Fruit fly (Drosophila melanogaster) whole organism, larva: ENCODE results near the gene CycA.

ENCODE experiments used
- noc ChIP-seq: fragments of 200-800 bp; sonication (Bioruptor generic); optimal IDR thresholded peaks from 3 replicates; lab custom pipeline; 2019; ENCODE audit warnings: missing biosample characterization, mild to moderate bottlenecking, missing genetic modification characterization, moderate library complexity

Gene CycA

DNA sequence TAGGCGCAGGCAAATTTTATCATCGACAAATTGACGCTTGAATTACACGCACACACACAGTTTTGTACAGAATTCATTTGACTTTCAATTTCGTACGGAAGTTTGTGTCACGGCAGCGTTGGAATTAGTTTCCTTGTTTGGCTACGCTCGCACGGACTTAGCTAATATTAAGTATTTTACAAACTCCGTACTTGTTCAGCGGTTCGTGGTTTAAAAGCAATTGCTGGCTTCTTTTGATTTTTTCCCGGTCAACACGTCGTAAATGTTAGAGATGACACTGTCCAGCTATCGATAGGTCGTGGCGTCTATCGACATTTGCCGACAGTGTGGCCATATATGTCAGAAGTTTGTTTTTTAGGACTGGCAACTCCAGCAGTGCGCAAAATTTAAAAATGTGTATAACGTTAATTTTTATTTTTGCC lies at the start of gene CycA:
TSS of gene CycA (minus strand) at position 283 of the 422 bp plus-strand sequence.
- TF ChIP-seq noc: no peak

DNA sequence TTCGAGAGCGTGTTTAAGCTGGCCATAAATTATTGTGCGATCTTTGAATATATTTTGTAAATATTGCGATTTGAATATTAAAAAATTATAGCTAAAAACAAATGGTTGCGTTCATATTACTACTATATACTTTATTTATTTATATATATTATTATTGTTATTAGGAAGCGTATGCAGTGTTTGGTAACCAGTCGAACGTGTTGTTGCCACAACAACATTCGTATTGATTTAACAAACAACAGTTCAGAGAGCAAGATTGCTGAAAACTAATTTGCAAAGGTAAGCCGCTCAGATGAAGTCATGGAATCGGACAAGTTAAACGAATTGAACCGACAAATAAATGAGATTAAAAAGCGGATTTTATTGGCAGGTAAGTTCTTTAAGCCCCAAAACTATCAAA lies 47.7 kb upstream of the CycA start, which contains the start of gene CCDC151:
TSS of gene CCDC151 (plus strand) at position 301 of the 400 bp plus-strand sequence.
- TF ChIP-seq noc: no peak

DNA sequence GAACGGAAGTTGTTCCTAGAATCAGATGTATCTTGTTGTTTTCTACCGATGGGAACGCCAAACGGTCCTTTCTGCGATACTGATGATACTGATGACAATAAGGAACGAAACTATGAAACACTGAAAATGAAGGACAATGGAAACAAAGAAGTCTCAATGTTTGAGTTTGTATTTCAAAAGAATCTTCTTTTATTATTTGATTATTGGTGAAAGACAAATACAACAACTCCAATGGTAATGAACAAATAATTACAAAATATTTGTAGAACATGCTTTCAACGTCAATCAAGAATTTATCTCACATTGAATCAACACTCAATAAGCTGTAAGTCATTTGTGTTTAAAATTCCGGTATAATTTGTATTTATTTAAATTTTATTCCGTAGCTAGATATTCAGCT lies 45.4 kb upstream of the CycA start, which contains the start of gene Sprn:
TSS of gene Sprn (plus strand) at position 301 of the 400 bp plus-strand sequence.
- TF ChIP-seq noc: no peak

DNA sequence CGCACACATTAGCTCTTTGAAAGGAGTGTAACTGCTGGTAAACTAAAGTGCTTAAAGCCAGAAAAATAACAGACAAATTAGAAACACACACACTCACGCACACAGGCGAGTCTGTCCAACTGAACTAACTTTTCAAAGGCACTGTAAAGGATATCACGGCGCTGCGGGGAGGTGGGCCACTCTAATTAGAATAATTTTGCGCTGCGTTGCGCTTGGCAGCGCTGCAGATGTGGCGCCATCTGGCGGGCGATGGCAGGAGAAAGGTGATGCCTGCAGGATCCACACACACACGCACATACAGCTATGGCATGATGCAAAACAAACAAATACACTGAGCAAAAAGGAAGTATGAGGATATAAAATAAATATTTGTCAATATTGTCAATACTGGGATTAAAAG lies 42.7 kb upstream of the CycA start:
- TF ChIP-seq noc: no peak

DNA sequence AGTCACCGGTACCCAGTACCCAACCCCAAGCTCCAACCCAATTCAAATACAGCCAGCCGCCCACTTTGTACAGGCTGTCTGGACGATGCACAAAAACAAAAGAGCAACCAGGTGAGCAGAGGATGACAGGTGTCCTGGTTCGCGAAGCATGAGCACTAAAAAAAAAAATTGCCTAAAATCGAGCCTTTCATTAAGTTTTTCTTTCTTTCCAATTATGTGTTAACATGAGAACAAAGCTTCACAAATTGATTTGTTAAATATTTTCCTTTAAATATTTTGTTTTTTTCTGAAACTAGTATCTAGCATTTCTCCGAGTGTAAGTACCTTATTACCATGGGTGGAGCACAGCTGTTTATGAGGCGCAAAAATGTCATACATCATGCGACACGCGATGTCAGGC lies 41.4 kb upstream of the CycA start:
- TF ChIP-seq noc: no peak

DNA sequence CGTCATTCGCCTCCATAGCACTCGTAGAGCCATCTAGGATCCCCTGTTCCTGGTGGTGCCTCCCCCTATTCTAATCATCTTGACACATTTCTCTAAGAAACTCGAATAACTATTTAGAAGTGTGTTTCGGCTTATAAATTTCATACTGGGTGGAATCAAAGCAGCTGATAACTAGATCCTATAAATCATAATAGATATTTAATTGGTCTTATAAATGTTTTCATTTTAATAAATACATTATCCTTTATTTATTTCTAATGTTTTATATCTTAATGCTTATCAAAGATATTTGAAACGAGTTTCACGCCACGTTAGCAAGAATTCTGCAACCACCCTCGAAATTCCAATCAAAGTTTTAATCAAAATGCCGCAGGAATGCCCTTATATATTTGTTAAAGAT lies 37.8 kb upstream of the CycA start, which contains the start of gene CG5906:
TSS of gene CG5906 (minus strand) at position 101 of the 400 bp plus-strand sequence.
- no peak for TF ChIP-seq noc

DNA sequence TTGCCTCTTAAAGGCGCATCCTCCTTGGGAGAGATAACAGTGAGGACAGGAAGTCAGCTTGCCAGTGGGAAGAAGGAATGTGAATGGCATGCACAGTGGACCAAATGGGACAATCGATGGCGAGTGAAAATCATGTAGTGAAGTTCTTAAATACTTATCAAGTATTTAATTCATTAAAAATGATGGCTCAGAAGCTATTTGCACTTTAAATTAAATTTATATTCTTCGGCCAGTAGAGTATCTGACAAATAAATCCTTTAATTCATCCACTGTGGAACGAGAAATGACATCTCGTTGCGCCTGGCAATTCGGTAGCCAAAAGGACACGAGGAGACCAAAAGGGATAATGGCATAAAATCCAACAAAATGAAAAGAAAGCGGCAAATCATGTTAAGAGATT lies 36.0 kb upstream of the CycA start:
- TF ChIP-seq noc: no peak

DNA sequence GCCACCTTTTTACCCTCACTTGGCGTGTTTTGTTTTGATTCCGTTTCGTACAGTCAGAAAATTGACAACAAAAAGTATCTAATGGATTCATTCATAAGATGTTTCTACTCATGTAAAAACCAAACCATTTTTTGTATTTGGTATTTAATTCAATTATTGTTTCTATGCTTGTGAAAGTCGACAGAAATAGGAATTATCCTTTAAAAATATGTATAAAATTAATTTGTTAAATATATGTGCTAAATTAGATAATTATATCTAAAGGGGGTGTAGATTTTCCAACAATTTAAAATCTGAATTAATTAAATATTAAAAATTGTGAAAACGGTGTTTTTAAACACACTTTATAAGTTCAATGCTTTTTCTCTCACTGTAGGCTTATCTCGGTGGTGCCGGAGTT lies 30.2 kb upstream of the CycA start:
- no peak for TF ChIP-seq noc

DNA sequence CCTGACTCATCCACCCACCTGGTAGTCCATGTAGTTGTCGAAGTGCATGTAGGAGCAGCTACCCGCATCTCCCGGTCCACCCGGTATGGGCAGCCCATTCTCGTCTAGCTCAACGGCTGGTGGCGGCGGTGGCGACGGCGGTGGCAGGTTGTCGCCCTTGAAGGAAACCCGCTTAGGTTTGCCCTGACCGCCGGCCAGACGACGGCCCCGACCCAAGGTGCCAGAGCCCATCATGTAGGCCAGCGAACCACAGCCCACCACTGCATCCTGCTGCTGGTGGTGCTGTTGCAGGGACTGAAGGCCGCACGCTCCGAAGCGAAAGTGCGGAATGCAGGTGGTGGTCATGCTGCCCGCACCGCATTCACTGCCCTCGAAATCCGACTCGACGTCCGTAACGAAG lies 28.9 kb upstream of the CycA start:
- TF ChIP-seq noc: no peak

DNA sequence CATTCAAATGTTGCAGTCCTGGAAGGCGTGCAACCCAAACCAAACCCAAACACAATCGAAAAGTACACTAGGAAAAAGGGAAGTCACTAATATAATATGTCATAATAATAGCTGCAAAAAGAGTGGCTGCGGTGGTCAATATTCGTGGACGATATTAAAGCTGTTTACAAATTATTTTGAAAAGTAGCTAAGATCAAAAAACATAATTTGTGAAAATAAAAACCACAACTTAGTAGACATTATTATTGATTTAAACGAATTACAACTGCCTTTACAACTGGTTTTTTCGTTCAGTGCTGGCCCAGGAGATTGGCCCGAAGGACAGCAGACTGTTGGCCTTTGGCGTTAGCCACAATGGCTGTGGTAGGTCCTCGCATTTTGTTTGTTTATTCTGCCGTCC lies 25.4 kb upstream of the CycA start:
- TF ChIP-seq noc: no peak

DNA sequence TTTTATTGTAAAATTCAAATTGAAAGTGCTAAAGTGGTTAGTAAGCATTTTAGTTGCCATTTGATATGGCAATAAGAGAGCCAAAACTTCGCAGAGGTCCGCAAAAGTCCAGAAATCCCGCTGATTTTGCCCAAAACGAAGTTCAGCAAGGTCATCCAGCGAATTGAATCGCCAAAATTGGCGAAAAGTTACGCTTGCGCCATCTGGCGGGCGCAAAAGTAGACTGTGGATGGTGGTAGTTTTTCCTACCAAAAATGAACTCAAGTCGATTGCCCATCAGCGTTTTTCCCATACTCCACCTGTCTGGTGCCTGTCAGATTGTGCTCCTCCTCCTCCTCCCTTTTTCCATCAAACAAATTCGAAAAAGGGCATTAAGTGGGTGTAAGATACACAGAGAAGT lies 19.5 kb upstream of the CycA start:
- no peak for TF ChIP-seq noc

DNA sequence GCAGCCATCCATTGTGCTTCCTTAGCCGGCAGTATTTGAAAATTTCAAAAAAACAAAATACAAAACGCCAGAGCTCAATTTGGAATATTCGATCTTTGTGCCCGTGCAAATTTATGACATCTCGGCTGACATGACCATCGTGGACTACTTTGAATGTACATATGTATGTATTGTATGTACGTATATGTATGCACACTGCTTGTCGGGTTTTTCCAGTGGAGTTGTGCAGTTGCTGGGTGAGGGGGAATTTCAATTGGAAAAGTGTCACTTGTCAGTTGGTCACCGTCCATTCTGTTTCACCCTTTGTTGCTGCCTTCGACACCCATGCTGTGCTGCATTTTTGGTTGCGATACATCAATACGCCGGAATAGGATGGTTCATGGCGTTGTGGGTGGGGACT lies 14.3 kb upstream of the CycA start, which contains the start of gene CG12521:
TSS of gene CG12521 (minus strand) at position 101 of the 400 bp plus-strand sequence.
- TF ChIP-seq noc: no peak

DNA sequence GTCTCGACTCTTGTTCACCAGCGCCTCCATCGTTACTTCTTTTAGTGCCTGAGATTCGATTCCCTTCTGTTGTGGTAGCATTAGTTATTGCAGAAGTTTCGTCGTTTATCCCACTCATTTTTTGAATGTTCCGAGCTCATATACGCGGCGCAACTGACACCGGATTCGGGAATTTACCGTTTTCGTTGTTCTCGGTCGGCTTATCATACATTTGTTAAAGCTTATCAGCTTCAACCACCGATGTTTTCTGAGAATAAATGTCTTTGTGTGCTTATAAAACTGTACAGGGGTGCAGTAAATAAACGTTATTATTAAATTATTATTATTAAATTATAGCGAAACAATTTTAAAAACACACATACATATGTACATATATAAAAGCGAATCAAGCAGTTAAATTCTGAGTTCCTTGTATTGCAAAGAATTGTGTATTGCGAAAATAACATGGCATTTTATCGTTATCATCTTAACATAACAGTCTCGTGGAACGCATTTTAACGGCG lies 3.2 kb upstream of the CycA start, which contains the start of gene CG43064:
TSS of gene CG43064 (minus strand) at position 147 of the 503 bp plus-strand sequence.
- no peak for TF ChIP-seq noc

DNA sequence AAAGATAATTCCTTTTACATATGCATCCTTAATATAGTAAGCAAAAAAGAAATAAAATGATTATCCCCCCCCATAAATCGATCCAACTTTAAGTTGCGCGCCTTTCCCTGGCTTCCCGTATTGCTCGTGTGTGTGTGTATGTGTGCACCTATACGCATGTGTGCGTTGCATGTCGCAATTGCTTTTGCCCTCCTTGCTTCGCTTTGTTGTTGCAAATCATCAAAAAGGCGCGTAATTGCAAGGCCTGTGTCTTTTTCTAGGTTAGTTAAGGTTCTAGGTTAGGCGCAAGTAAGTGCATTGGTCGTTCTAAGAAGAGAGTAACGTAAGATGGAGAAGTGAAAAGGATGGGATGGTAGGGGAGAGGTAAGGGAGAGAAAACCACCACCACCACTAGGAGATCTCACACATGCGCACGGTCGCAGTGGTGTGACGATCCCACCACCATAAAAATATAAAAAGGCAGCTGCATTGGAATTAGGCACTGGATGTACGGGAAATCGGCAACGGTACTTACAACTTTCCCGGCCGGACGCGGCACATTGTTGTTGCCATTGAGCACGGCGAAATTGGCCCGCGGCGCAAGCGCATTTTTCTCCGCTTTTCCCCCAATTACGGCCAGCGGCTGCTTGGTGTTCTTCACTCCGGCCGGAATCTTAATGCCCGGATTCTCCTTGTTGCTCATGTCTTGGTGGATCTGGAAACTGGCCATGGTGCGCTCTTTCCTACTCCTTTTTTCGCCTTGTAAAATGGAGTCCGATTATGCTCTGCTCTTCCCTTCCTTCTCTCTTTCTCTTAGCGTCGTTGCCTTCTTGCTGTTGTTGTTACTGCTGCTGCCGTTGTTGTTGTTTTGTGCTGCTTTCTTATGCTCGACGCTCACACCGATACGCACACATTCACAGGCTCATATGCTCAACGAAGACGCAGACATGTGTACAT lies 750 bp downstream of the CycA start:
- no peak for TF ChIP-seq noc

DNA sequence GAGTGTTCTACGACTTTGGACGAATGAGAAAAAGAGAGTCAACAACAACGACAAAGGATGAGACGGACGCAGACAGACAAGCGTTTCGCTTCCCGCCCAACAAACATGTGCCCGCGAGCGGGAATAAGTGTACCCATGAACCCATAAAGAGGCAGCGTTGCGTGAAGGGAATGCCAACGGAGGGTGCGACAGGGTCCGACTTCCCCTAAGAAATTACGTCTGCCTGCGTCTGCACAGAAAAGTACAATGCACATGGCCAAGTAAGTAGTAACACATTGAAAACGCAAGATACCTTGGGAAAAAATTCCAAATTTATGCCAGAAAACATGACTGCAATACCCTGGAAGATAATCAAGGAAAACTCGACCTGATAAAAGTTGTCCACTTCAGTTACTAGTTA lies 2.2 kb downstream of the CycA start:
- no peak for TF ChIP-seq noc

DNA sequence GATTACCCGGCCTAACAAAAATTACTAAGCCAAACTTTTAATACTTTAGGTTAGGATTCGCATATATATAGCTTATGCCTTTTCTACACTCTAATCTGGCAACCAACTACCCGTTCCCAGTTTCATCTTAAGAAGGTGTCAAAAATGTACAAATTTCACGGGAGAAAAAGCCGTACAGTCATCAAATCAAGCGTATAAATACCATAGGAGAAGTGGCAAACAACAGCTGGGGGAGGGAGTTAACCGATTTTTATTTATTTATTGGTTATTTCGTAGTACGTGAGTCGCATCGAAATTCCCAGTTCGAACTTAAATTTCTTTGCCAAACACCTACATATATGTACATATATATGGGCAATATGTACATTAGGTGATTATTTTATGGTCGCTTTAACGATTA lies 4.6 kb downstream of the CycA start, which contains the start of gene CG7264:
TSS of gene CG7264 (plus strand) at position 301 of the 400 bp plus-strand sequence.
- TF ChIP-seq noc: no peak

DNA sequence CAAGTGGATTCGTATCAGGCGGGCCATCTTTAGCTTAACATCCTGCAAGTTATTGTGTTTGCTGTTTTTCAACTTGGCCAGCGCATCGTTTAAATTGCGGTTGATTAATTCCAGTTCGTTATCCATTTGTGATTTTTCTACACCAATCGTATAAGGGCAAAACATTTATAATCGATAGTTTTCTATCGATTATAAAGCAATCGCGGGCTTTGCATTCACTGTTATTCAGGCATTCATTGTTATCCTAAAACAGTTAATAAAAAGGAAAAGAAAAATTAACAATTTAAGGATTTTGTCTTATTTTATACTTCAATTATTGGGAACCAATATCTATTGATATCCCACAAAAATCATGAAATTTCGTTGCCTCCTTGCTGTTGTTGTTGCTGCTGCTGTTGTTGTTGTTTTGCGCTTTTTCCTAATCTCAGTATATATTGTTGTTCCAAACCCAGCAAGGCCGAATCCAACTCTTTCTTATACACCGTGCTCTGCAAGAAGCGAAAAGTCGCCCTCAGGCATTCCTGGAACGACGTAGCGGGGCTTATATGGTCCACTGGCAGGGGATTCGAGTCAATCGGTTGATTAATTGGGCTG lies 7.7 kb downstream of the CycA start, which contains the start of gene CG32095:
TSS of gene CG32095 (minus strand) at position 173 of the 594 bp plus-strand sequence.
- no peak for TF ChIP-seq noc
